Fruit fly (Drosophila melanogaster) ovary, adult (tissue): ENCODE data around the gene CG2186.

ENCODE experiments used
- CG17801 ChIP-seq: fragments of 200-800 bp; optimal IDR thresholded peaks from 2 replicates; lab custom pipeline; 2019; ENCODE audit warnings: missing biosample characterization, mild to moderate bottlenecking, missing genetic modification characterization, moderate library complexity; ENCODE audit not compliant: partially characterized antibody

Gene CG2186

DNA sequence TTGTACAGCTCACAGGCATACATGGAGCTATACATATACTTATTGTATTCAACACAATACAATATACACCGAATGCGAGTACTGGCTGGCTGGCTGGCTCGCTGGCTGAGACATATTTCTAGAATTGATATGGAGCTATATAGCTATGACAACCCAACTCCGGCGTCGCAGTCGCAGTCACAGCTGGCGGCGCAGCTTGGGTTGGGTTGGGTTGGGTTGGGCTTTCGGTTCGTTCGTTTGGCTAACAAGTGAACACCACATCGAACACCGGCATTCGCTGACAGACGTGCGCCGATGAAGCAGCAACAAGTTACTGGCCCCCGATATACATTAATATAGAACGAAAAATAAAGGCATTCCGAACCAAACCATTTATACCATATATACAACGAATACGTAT, 18.5 kb upstream of the CG2186 start, which contains the start of gene CG15210:
Gene CG15210, plus strand, starts transcription at position 269 of the 400 bp plus-strand sequence.
- TF ChIP-seq CG17801 (GFP tag; lab: Kevin White, UChicago) = no peak

DNA sequence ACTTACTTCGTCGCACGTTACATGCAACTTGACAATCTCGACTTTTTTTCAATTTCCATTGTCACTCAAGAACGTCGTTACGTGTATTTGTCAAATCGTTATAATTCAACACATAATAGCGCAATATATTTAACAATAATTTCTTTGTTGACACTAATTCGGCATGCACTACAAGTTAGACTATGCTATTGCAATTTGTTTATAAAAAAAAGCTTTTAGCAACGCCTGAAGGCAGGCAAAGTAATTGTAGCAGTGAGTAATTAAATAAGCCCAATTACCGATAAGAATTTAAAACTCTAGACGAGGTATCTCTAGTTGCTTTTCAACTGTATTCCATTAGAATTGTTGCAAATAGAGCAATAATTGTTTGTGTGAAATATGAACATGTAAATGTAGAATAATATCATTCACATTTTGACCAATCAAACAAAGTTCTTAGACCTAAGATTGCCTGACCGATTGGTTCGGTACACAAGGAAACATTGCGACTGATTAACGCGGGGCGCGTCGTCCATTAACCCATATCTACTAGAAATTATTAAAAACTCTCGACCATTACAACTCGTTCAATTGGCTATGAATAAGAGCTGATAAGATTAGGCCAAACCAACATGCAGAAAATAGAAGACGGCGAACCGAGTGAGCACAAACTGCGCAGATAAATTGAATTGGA, 16.4 kb upstream of the CG2186 start:
- no peak for TF ChIP-seq CG17801 (GFP tag; lab: Kevin White, UChicago)

DNA sequence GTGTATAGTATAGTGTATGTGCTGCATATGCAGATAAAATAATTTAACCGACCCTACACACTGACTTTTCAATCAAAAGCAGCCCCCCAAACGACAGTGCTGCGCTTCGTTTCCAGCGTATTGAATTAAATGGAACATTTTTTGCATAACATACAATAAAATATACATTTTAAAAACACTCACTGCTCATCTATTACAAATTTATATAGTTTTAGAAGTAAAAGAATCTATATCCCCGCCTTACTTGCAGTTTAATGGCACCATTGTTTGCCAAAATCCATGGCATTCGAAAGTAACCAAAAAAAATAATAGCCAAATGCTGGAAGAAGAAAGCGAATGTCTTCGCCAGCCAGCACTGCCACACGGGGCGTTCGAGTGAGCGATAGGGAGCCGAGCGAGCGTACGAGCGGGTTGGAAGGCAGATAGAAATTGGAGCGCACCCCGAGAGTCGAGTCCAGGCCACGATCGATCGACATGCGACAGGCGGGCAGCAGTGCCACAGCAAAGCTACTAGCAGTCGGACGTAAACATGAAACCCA, 15.7 kb upstream of the CG2186 start, which contains the start of gene CG15209:
Gene CG15209, plus strand, starts transcription at position 489 of the 539 bp plus-strand sequence.
- TF ChIP-seq CG17801 (GFP tag; lab: Kevin White, UChicago) = no peak

DNA sequence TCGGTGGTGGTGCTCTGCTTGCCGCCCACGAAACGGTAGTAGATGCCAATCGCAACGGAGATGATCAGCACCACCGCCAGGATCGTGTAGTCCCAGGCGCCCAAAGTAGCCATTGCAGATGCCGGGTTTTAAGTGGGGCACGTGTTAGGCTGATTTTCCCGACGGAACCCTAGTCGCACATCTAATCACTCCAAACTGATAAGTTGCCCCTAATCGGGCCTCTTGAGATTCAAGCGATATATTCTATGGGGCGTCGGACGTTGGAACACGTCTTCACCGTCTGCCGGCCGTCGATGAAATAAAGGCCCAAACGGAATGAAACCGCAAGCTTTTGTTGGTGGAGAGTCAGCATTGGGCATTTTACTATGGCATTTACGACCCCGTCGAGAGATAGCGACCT, 12.6 kb upstream of the CG2186 start, which contains the start of gene CG32669:
Gene CG32669, minus strand, starts transcription at position 275 of the 400 bp plus-strand sequence.
- no peak for TF ChIP-seq CG17801 (GFP tag; lab: Kevin White, UChicago)

DNA sequence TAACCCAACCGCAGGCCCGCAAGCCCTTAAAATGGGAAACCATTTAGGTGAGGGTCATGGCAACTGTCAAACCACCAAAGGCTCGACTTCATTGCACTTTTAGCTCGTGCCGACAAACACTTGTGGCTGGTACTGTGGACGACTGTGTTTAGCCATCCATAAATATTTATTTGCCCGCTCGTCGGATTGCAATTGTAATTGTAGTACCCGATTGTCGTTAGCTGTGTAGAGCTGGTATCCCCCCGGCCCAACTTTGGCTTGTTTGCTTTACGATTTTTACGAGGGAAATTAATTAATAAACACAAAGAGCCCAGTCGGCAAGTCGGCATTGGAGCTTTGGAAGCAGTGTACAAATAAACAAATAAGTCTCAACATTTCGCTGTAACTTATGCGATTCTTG, 12.2 kb upstream of the CG2186 start:
- TF ChIP-seq CG17801 (GFP tag; lab: Kevin White, UChicago) = peak; percentile 36

DNA sequence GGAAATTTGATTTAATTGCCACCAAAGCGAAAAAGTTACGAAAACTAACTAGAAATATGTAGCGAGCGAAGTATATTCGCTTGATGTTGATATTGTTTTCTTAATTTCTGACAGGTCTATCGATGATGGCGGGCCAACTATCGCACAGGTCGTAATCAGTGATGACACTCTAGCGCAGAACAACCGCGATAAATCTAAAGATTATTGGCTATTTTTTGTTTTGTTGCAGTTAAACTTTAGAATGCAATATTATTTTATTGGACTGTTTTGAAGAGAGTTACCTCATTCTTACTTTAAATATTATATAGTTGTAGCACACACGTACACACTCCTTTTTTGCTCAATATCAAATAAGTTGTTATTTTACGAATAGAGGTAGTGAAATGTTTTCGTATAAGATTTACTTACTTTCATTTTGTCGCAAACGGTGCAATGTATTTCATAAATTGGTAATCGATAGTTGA, 10.5 kb upstream of the CG2186 start, which contains the start of gene sbr:
Gene sbr, minus strand, starts transcription at position 121 of the 464 bp plus-strand sequence.
- no peak for TF ChIP-seq CG17801 (GFP tag; lab: Kevin White, UChicago)

DNA sequence GAGAGGGAATG, 10.2 kb upstream of the CG2186 start, which contains the start of gene Pgls:
Gene Pgls, plus strand, starts transcription at position 3 of the 11 bp plus-strand sequence.
- no peak for TF ChIP-seq CG17801 (GFP tag; lab: Kevin White, UChicago)

DNA sequence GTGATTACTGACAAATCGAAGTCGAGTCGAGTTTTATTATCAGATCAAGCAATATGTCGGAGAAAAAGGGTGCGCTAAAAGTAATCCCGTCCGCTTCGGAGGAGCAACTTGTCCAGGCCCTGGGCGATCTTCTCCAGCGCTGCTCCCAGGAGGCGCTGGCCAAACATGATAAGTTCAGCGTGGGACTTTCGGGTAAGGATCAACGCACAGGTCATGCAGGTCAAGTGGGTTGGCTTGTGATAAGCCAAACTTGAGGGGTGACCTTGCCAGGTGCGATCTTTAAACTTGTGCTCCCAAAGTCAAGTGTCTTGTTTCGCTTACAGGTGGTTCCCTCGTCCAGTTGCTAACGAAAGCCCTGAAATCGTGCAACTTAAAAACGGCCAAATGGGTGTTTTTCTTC, 10.0 kb upstream of the CG2186 start:
- no peak for TF ChIP-seq CG17801 (GFP tag; lab: Kevin White, UChicago)

DNA sequence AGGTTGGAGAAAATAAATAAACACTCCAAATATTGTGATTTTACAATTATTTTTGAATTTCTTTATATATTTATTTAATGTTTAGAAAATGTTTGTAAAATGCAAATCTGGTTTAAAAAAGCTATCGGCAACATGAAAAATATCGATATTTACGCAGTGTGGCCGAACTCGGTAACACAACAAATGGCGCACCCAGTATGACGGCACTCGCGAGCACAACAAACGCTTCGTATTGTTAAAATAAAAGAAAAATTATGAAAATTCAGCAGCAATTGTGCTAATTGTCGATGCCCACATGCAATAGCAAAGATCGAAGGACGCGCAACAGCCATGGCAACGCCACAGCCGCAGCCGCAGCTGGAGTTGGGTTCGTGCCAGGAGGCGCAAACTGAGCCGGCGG, 8.9 kb upstream of the CG2186 start, which contains the start of gene CG2202:
Gene CG2202, plus strand, starts transcription at position 193 of the 400 bp plus-strand sequence.
- peak; percentile 35 for TF ChIP-seq CG17801 (GFP tag; lab: Kevin White, UChicago)

DNA sequence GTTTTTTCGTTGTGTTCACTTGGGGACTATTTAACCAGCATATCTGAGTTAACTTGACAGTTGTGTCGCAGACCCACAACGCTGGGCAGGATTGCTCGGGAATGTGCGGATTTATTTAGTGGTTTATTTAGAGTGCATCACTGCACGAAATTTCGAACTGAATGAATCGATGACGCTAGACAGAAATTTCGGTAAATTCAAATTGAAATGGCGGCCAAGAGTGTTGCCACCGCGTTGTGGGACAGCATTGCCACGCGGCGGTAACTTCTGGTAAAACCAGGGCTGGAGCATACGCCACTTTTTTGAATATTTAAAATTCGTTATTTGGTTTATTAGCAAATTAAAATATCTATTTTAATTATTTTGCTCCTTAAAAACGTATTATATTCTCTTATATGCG, 2.8 kb upstream of the CG2186 start, which contains the start of gene feo:
Gene feo, minus strand, starts transcription at position 184 of the 400 bp plus-strand sequence.
- TF ChIP-seq CG17801 (GFP tag; lab: Kevin White, UChicago) = no peak

DNA sequence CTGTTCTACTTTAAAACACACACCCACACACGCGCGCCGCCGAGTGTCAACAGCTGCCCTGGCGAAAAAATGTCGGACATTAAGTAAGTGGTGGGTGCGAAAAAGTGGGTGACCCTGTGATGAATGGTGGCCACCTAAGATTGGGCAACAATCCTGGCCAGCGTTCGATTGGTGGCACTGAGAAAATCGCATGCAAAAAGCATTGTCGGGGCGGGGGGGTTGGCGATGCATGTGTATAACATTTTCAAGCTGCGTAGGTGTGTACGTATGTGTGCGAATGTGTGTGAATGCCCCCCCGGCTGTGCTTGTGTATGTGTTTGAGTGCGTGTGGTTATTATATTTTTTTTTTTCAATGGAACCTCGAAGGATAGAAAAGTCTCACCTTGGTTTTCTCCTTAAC, 398 bp downstream of the CG2186 start:
- TF ChIP-seq CG17801 (GFP tag; lab: Kevin White, UChicago) = no peak

DNA sequence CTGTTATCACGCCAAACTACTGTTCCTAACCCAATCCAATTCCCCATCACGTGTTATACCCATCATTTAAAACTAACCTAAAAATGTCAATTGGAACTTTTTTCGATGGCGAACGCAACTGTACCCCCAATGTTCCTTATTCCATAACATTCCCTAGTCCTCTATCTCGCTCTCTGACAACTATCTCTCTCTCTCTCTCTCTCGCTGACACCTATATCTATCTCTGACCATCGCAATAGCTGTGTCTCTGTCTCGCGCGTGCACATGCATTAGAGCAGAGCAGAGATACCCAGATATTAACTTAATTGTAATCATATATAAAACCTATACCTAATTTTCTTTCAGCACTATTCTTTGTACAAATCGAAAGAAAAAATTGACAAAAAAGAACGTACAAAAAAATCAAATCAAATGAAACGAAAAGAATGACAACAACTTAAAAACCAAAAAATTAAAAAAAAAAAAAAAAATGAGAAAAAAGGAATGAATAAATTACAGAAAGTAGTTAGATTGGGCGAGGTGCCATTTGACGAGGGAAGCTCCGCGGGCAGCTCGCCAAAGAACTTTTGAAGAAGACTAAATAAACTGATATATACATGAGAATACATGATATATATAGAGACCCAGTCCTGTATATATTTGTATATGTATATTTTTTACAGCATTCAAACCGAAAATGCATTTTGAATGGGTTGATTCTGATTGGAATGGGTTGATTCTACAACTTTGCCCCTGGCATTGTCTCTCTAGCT, 8.3 kb downstream of the CG2186 start:
- no peak for TF ChIP-seq CG17801 (GFP tag; lab: Kevin White, UChicago)

DNA sequence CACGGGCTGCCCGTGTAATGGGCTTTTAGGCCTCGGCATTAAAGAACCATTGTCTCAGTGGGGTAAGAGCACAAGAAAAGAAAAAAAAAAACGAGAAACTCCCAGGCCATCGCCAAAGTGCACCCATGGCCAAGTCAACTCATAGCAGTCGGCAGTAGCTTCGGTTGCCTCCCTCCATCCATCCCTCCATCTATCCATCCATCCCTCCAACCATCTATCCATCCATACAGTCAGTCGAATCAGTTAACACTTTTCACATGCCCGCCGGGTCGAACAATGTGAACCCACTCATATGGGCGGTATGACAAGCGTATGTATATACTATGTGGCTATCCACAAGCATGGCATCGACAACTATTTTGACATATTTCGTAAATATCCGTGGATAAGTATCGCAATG, 10.2 kb downstream of the CG2186 start:
- TF ChIP-seq CG17801 (GFP tag; lab: Kevin White, UChicago) = no peak

DNA sequence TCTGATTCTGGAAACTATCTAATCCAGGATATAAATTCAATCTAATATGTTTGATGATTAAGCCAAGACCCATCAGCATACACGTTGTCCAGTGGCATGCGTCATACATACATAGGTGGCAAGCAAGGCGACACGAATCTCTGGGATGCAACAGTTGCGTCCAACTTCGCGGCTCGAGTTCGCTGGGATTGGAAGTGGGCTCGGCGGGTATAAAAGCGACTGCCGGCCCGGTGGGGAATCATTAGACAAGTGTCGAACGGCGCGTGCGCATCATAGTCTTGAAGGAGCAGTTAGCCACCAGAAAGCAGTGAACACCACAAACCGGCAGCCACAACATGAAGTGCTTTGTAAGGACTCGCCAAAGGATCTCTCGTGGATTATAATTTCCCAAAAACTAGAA, 11.6 kb downstream of the CG2186 start, which contains the start of gene CG2157:
Gene CG2157, plus strand, starts transcription at position 240 of the 400 bp plus-strand sequence.
- TF ChIP-seq CG17801 (GFP tag; lab: Kevin White, UChicago) = no peak

DNA sequence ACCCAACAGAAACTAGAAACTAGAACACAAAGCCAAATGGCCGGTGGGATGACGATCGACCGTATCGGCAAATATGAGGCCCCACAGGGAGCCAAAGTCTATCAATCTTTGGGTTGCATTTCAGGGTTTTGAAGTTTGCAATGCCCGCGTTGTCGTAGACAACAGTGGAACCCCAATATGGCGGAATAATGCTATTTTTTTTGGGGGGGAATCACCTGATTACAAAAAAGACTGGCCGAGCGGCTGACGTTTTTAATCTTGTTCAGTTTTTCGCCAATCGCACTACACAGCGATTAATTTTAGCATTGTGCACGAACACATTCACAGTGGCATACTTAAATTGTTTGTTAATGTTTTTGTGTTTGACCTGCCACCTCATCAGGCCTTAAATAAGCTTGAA, 19.0 kb downstream of the CG2186 start:
- no peak for TF ChIP-seq CG17801 (GFP tag; lab: Kevin White, UChicago)
